Worm (Caenorhabditis elegans): Measurements from ENCODE around the gene sri-72.

- no peak for TF ChIP-seq nhr-237 (tag; optimal IDR thresholded peaks at IDR 0.05)
- no peak for TF ChIP-seq ces-1 (GFP tag; optimal IDR thresholded peaks at IDR 0.05)
- no peak for TF ChIP-seq snpc-4 (tag; optimal IDR thresholded peaks at IDR 0.05)
- TF ChIP-seq unc-39 (tag; optimal IDR thresholded peaks at IDR 0.05) = no peak
- no peak for TF ChIP-seq ceh-43 (GFP tag; optimal IDR thresholded peaks at IDR 0.05)
- TF ChIP-seq mab-5 (tag; optimal IDR thresholded peaks at IDR 0.05) = no peak
- TF ChIP-seq pha-4 (tag; optimal IDR thresholded peaks at IDR 0.05) = no peak
- no peak for TF ChIP-seq ceh-39 (tag; optimal IDR thresholded peaks at IDR 0.05)
- TF ChIP-seq elt-3 (tag; optimal IDR thresholded peaks at IDR 0.05) = no peak
- no peak for TF ChIP-seq nhr-12 (tag; optimal IDR thresholded peaks at IDR 0.05)
Measured at ce11 chrV:576918-577317, 8.9 kb upstream of the sri-72 start.
